Worm (Caenorhabditis elegans) whole organism, young adult: ENCODE data around the gene T25B9.5.

Source experiments
- F33H1.4 ChIP-seq: fragments of 200-800 bp; sonication (Bioruptor generic); IDR thresholded peaks from 2 replicates; pipeline ENCODE4 v1.3.6; 2022; ENCODE audit warnings: missing genetic modification reagents, missing genetic modification characterization, missing compliant biosample characterization
- F49E8.2 ChIP-seq: sonication (generic microtip); optimal IDR thresholded peaks from 3 replicates; lab custom pipeline; 2017; ENCODE audit warnings: missing genetic modification characterization, mild to moderate bottlenecking, missing compliant biosample characterization, antibody characterized with exemption, moderate library complexity; ENCODE audit not compliant: insufficient read depth
- ceh-58 ChIP-seq: fragments of 200-800 bp; sonication (Bioruptor generic); IDR thresholded peaks from 2 replicates; pipeline ENCODE4 v1.3.6; 2022; ENCODE audit warnings: missing genetic modification characterization, missing compliant biosample characterization
- egrh-3 ChIP-seq: fragments of 200-800 bp; sonication (Bioruptor generic); IDR thresholded peaks from 2 replicates; pipeline ENCODE4 v1.3.6; 2022; ENCODE audit warnings: missing genetic modification reagents, missing genetic modification characterization, missing compliant biosample characterization
- gei-17 ChIP-seq: fragments of 200-800 bp; sonication (Bioruptor generic); optimal IDR thresholded peaks from 2 replicates; lab custom pipeline; 2018; ENCODE audit warnings: mild to moderate bottlenecking, missing genetic modification characterization, missing compliant biosample characterization
- lin-35 ChIP-seq, 3 experiments: fragments of 150-350 bp in 2 of 3; sonication (generic microtip) in 1 of 3; optimal IDR thresholded peaks; 2 replicates each; lab custom pipeline; 2014 to 2018; ENCODE audit warnings: missing biosample characterization in 3 of 3, missing genetic modification characterization in 3 of 3, missing genetic modification reagents in 3 of 3
- madf-10 ChIP-seq: sonication (generic microtip); optimal IDR thresholded peaks from 2 replicates; lab custom pipeline; 2016; ENCODE audit warnings: mild to moderate bottlenecking, missing genetic modification characterization, missing compliant biosample characterization
- nhr-90 ChIP-seq: sonication (generic microtip); optimal IDR thresholded peaks from 2 replicates; lab custom pipeline; 2016; ENCODE audit warnings: missing genotype, mild to moderate bottlenecking, missing genetic modification characterization, missing compliant biosample characterization
- tbp1 ChIP-seq: fragments of 200-800 bp; sonication (Bioruptor generic); optimal IDR thresholded peaks from 2 replicates; lab custom pipeline; 2018; ENCODE audit warnings: mild to moderate bottlenecking, missing genetic modification characterization, missing compliant biosample characterization

DNA sequence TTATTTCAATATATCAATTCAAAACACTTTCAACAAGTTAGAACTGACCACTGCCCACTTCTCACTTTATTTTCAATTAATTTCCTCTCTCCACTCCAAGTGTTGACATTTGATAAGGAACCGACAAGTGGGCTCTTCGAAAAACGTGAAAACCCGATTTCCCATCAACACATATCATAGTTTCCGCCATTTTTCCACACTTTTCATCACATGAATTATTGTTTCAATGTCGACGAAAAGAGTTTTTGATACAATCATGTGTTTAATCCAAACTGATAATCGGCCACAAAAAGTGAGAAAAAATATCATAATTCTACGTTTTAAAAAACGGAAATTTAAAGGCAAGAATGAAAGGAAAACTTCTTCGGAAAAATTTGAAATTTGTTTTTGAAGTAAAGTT is 41.1 kb upstream of the T25B9.5 start:
- TF ChIP-seq madf-10 (no peak), nhr-90 (tag; lab: Kevin White, UChicago) (no peak), egrh-3 (no peak), ceh-58 (no peak), gei-17 (GFP tag; lab: Kevin White, UChicago) (no peak), F33H1.4 (no peak), F49E8.2 (tag; lab: Kevin White, UChicago) (no peak), lin-35 (GFP tag; optimal IDR thresholded peaks at IDR 0.05; lab: Kevin White, UChicago) (no peak), tbp1 (GFP tag; lab: Kevin White, UChicago) (no peak)
